Worm (Caenorhabditis elegans): ENCODE measurements around the gene C49C8.8.

C49C8.8 gene

DNA sequence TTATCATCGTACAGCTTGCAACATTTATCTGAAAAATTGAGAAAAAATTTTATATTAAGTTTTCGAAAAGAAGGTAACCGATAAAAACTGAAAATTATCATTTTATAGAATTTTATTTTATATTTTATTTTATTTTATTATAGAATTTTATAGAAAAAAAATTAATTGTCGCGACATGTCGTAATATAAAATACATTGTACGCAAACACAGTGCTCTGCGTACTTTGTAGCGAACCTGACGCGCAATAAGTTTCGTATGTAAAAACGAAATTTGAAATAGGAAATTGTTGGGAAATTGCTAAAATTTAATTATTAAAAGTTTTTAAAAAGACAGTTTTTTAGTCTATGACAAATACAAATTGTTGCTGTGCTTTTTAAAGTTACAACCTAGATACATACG lies 39.6 kb downstream of the C49C8.8 start, which contains the start of the genes hst-1 and ints-6:
Gene hst-1 (minus strand): TSS at position 28 of the 400 bp plus-strand sequence.
Gene ints-6 (plus strand): TSS at position 260 of the 400 bp plus-strand sequence.
- TF ChIP-seq sox-2 (GFP tag; IDR thresholded peaks at IDR 0.05) (no peak), K02D7.2 (tag; optimal IDR thresholded peaks at IDR 0.05) (no peak), ceh-30 (tag; optimal IDR thresholded peaks at IDR 0.05) (no peak), zip-5 (tag; optimal IDR thresholded peaks at IDR 0.05) (no peak), C38D4.7 (GFP tag; optimal IDR thresholded peaks at IDR 0.05) (no peak), ahr-1 (tag; optimal IDR thresholded peaks at IDR 0.05) (no peak), mec-3 (tag; optimal IDR thresholded peaks at IDR 0.05; ENCODE audit: borderline replicate concordance) (no peak), F13H6.1 (tag; optimal IDR thresholded peaks at IDR 0.05) (no peak), C08G9.2 (tag; optimal IDR thresholded peaks at IDR 0.05) (no peak)

DNA sequence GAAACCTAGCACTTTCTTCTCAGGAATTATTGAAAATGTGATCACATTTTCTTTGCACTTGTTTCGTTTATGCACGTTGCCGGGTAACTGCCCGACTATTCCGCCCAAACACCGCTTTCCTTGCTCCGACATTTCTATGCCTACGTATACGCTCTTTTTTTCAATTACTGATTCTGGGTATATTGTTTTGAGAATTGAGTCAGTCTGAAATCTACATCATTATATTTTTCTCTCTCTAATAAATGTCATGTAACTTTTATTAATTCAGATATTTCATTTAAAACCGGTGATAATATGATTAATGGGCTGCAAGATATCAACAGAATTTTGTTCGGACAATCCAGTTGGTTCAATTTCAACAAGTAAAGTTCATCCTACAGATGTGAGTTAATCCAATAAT lies 45.5 kb downstream of the C49C8.8 start, which contains the start of gene ttll-11:
Gene ttll-11 (plus strand): TSS at position 301 of the 400 bp plus-strand sequence.
- TF ChIP-seq pros-1 (tag; optimal IDR thresholded peaks at IDR 0.05) (no peak), nfya-1 (tag; optimal IDR thresholded peaks at IDR 0.05) (no peak), sox-4 (tag; optimal IDR thresholded peaks at IDR 0.05) (no peak), ceh-30 (tag; optimal IDR thresholded peaks at IDR 0.05) (no peak), tbx-2 (tag; optimal IDR thresholded peaks at IDR 0.05) (no peak), fkh-10 (GFP tag; optimal IDR thresholded peaks at IDR 0.05) (no peak), hlh-6 (tag; optimal IDR thresholded peaks at IDR 0.05) (no peak), F13H6.1 (tag; optimal IDR thresholded peaks at IDR 0.05) (no peak), nhr-232 (tag; optimal IDR thresholded peaks at IDR 0.05) (no peak), pqm-1 (tag; optimal IDR thresholded peaks at IDR 0.05) (no peak), sdc-2 (tag; optimal IDR thresholded peaks at IDR 0.05) (no peak), fkh-6 (tag; optimal IDR thresholded peaks at IDR 0.05) (no peak), ztf-16 (tag; optimal IDR thresholded peaks at IDR 0.05) (no peak), pha-2 (tag; optimal IDR thresholded peaks at IDR 0.05) (no peak), rnt-1 (tag; optimal IDR thresholded peaks at IDR 0.05) (no peak), che-1 (tag; optimal IDR thresholded peaks at IDR 0.05) (no peak), elt-2 (tag; optimal IDR thresholded peaks at IDR 0.05) (no peak)
